Fruit fly (Drosophila melanogaster): Measurements from ENCODE around the gene CG9121.

CG9121 gene

dm6 chr2L:5086905-5087522 lies 36.2 kb upstream of the CG9121 start (continued):
- TF ChIP-seq mld (GFP tag; IDR thresholded peaks at IDR 0.05; ENCODE audit: partially characterized antibody) (no peak), MBD-R2 (GFP tag; IDR thresholded peaks at IDR 0.05) (no peak), CG10654 (GFP tag; optimal IDR thresholded peaks at IDR 0.05) (peak; percentile 60), ewg (GFP tag; optimal IDR thresholded peaks at IDR 0.05) (peak; percentile 66), CG34224 (GFP tag; IDR thresholded peaks at IDR 0.05; ENCODE audit: partially characterized antibody) (no peak), nau (GFP tag; optimal IDR thresholded peaks at IDR 0.05) (peak; percentile 86), CG4282 (GFP tag; optimal IDR thresholded peaks at IDR 0.05) (no peak), CG11398 (GFP tag; optimal IDR thresholded peaks at IDR 0.05) (peak; percentile 43), CG10267 (tag; optimal IDR thresholded peaks at IDR 0.05) (peak; percentile 77), dm (GFP tag; optimal IDR thresholded peaks at IDR 0.05) (peak; percentile 21), dmrt99B (tag; optimal IDR thresholded peaks at IDR 0.05) (peak; percentile 90), pzg (GFP tag; optimal IDR thresholded peaks at IDR 0.05) (no peak), CG2120 (GFP tag; optimal IDR thresholded peaks at IDR 0.05) (peak; percentile 70), Lpt (GFP tag; optimal IDR thresholded peaks at IDR 0.05) (no peak), CG1233 (GFP tag; optimal IDR thresholded peaks at IDR 0.05) (peak; percentile 78), croc (GFP tag; conservative IDR thresholded peaks at IDR 0.05) (peak; percentile 20; the same call in 1 of the 3 replicates), cas (GFP tag; IDR thresholded peaks at IDR 0.05) (no peak), Hey (tag; optimal IDR thresholded peaks at IDR 0.05) (no peak), ind (GFP tag; optimal IDR thresholded peaks at IDR 0.05) (peak; percentile 68), CG12769 (tag; optimal IDR thresholded peaks at IDR 0.05) (peak; percentile 60), chif (GFP tag; optimal IDR thresholded peaks at IDR 0.05) (peak; percentile 62 to 83), repo (GFP tag; optimal IDR thresholded peaks at IDR 0.05) (peak; percentile 54), CG3995 (GFP tag; optimal IDR thresholded peaks at IDR 0.05) (no peak), Fer3 (tag; optimal IDR thresholded peaks at IDR 0.05) (peak; percentile 71), HLH4C (GFP tag; IDR thresholded peaks at IDR 0.05; ENCODE audit: partially characterized antibody) (no peak), Bteb2 (GFP tag; optimal IDR thresholded peaks at IDR 0.05) (peak; percentile 53), CG42726 (GFP tag; IDR thresholded peaks at IDR 0.05; ENCODE audit: partially characterized antibody) (no peak), Camta (GFP tag; optimal IDR thresholded peaks at IDR 0.05) (peak; percentile 55), Atf3 (GFP tag; optimal IDR thresholded peaks at IDR 0.05) (peak; percentile 21), unc-4 (GFP tag; IDR thresholded peaks at IDR 0.05; ENCODE audit: partially characterized antibody) (no peak), ro (GFP tag; IDR thresholded peaks at IDR 0.05) (no peak), MTF-1 (GFP tag; optimal IDR thresholded peaks at IDR 0.05; ENCODE audit: borderline replicate concordance) (peak; percentile 32), CG2875 (GFP tag; optimal IDR thresholded peaks at IDR 0.05) (peak; percentile 64), gfzf (GFP tag; optimal IDR thresholded peaks at IDR 0.05) (no peak), CG4707 (GFP tag; optimal IDR thresholded peaks at IDR 0.05) (peak; percentile 61), Atf-2 (GFP tag; optimal IDR thresholded peaks at IDR 0.05) (peak; percentile 62), sqz (GFP tag; optimal IDR thresholded peaks at IDR 0.05) (peak; percentile 60), vnd (GFP tag; IDR thresholded peaks at IDR 0.05; ENCODE audit: partially characterized antibody) (no peak), Awh (GFP tag; IDR thresholded peaks at IDR 0.05) (peak; percentile 65; the same call in 1 of the 2 replicates), disco-r (GFP tag; optimal IDR thresholded peaks at IDR 0.05) (peak; percentile 23), CG12104 (GFP tag; optimal IDR thresholded peaks at IDR 0.05) (peak; percentile 81), phol (tag; optimal IDR thresholded peaks at IDR 0.05) (peak; percentile 82), fd64A (GFP tag; optimal IDR thresholded peaks at IDR 0.05) (peak; percentile 64), fu2 (GFP tag; optimal IDR thresholded peaks at IDR 0.05) (peak; percentile 26), yki (optimal IDR thresholded peaks at IDR 0.05) (no peak), ap (GFP tag; IDR thresholded peaks at IDR 0.05) (no peak), bcd (GFP tag; optimal IDR thresholded peaks at IDR 0.05) (peak; percentile 72), CG8089 (GFP tag; optimal IDR thresholded peaks at IDR 0.05) (peak; percentile 58), pan (optimal IDR thresholded peaks at IDR 0.05) (no peak), pan (GFP tag; optimal IDR thresholded peaks at IDR 0.05 in 1 of 2, IDR thresholded peaks at IDR 0.05 in 1 of 2) (peak in 1 of 2 experiments; percentile 59)

Measured in whole organism, embryonic.